Worm (Caenorhabditis elegans): ENCODE measurements around the gene mam-5.

- TF ChIP-seq akir-1 (GFP tag; optimal IDR thresholded peaks at IDR 0.05) (no peak), unc-130 (GFP tag; optimal IDR thresholded peaks at IDR 0.05) (no peak), nhr-120 (GFP tag; IDR thresholded peaks at IDR 0.05) (no peak), ceh-58 (GFP tag; IDR thresholded peaks at IDR 0.05) (no peak), ztf-26 (tag; optimal IDR thresholded peaks at IDR 0.05) (no peak), unc-62 (GFP tag; optimal IDR thresholded peaks at IDR 0.05) (no peak), C06A6.2 (GFP tag; conservative IDR thresholded peaks at IDR 0.05) (no peak), bed-1 (GFP tag; IDR thresholded peaks at IDR 0.05) (no peak)
These were observed 32.8 kb downstream of the mam-5 start for ce11 chrV:9985227-9985864.
